Worm (Caenorhabditis elegans): ENCODE measurements around the gene F32D1.3.

F32D1.3 gene

ce11 chrV:4346799-4347198 lies 14.6 kb downstream of the F32D1.3 start, which contains the start of gene mcm-7 (continued):
- TF ChIP-seq lsy-2 (tag; optimal IDR thresholded peaks at IDR 0.05) (peak; percentile 74), unc-62 (GFP tag; optimal IDR thresholded peaks at IDR 0.05) (no peak), elt-3 (tag; optimal IDR thresholded peaks at IDR 0.05) (no peak)

- TF ChIP-seq lin-13 (tag; optimal IDR thresholded peaks at IDR 0.05) (no peak), lin-32 (GFP tag; optimal IDR thresholded peaks at IDR 0.05) (no peak), sem-2 (GFP tag; optimal IDR thresholded peaks at IDR 0.05) (no peak), elt-1 (tag; optimal IDR thresholded peaks at IDR 0.05; ENCODE audit: borderline replicate concordance, insufficient read depth) (no peak), ceh-43 (GFP tag; optimal IDR thresholded peaks at IDR 0.05) (no peak), mep-1 (tag; optimal IDR thresholded peaks at IDR 0.05) (no peak), nhr-12 (tag; optimal IDR thresholded peaks at IDR 0.05) (no peak), unc-62 (GFP tag; optimal IDR thresholded peaks at IDR 0.05) (no peak), lsy-2 (tag; optimal IDR thresholded peaks at IDR 0.05) (no peak), ceh-39 (tag; optimal IDR thresholded peaks at IDR 0.05) (no peak), ham-2 (GFP tag; optimal IDR thresholded peaks at IDR 0.05) (no peak), nhr-28 (tag; optimal IDR thresholded peaks at IDR 0.05) (no peak), nhr-237 (tag; optimal IDR thresholded peaks at IDR 0.05) (no peak), mls-2 (tag; optimal IDR thresholded peaks at IDR 0.05) (no peak), tbx-8 (GFP tag; optimal IDR thresholded peaks at IDR 0.05) (no peak), mab-5 (tag; optimal IDR thresholded peaks at IDR 0.05) (no peak), M03D4.4 (tag; optimal IDR thresholded peaks at IDR 0.05) (no peak), elt-3 (tag; optimal IDR thresholded peaks at IDR 0.05) (no peak)
These were observed 15.0 kb downstream of the F32D1.3 start, which contains the start of gene hpo-18 for ce11 chrV:4346325-4346724. TSS of gene hpo-18 (minus strand) at chrV:4346425.

ce11 chrV:4345714-4346113 lies 15.7 kb downstream of the F32D1.3 start, which contains the start of gene figl-1:
TSS of gene figl-1 (minus strand) at chrV:4345999.
- TF ChIP-seq flh-1 (GFP tag; optimal IDR thresholded peaks at IDR 0.05) (no peak), ces-1 (GFP tag; optimal IDR thresholded peaks at IDR 0.05) (no peak), lsy-2 (tag; optimal IDR thresholded peaks at IDR 0.05) (no peak), nhr-2 (tag; optimal IDR thresholded peaks at IDR 0.05) (no peak), drap-1 (GFP tag; optimal IDR thresholded peaks at IDR 0.05) (no peak), ceh-83 (GFP tag; optimal IDR thresholded peaks at IDR 0.05) (no peak), mab-5 (tag; optimal IDR thresholded peaks at IDR 0.05) (no peak), unc-120 (tag; optimal IDR thresholded peaks at IDR 0.05; ENCODE audit: poor library complexity, severe bottlenecking) (no peak), nhr-28 (tag; optimal IDR thresholded peaks at IDR 0.05) (no peak), elt-1 (tag; optimal IDR thresholded peaks at IDR 0.05; ENCODE audit: borderline replicate concordance, insufficient read depth) (no peak), unc-39 (tag; optimal IDR thresholded peaks at IDR 0.05) (no peak), lin-13 (tag; optimal IDR thresholded peaks at IDR 0.05) (no peak)

- TF ChIP-seq blmp-1 (tag; optimal IDR thresholded peaks at IDR 0.05): no peak
- TF ChIP-seq snpc-4 (tag; optimal IDR thresholded peaks at IDR 0.05): no peak
- no peak for TF ChIP-seq nhr-12 (tag; optimal IDR thresholded peaks at IDR 0.05)
- no peak for TF ChIP-seq drap-1 (GFP tag; optimal IDR thresholded peaks at IDR 0.05)
- no peak for TF ChIP-seq nhr-2 (tag; optimal IDR thresholded peaks at IDR 0.05)
- TF ChIP-seq bed-3 (GFP tag; optimal IDR thresholded peaks at IDR 0.05): no peak
- TF ChIP-seq ceh-43 (GFP tag; optimal IDR thresholded peaks at IDR 0.05): no peak
- TF ChIP-seq elt-3 (tag; optimal IDR thresholded peaks at IDR 0.05): no peak
- no peak for TF ChIP-seq nhr-28 (tag; optimal IDR thresholded peaks at IDR 0.05)
- TF ChIP-seq ceh-83 (GFP tag; optimal IDR thresholded peaks at IDR 0.05): no peak
These were observed 19.6 kb downstream of the F32D1.3 start for ce11 chrV:4341736-4342135.

ce11 chrV:4341208-4341607 lies 20.2 kb downstream of the F32D1.3 start, which contains the start of gene glrx-3:
TSS of gene glrx-3 (minus strand) at chrV:4341308.
- TF ChIP-seq elt-1 (tag; optimal IDR thresholded peaks at IDR 0.05; ENCODE audit: borderline replicate concordance, insufficient read depth) (no peak), zip-8 (tag; optimal IDR thresholded peaks at IDR 0.05) (no peak), unc-120 (tag; optimal IDR thresholded peaks at IDR 0.05; ENCODE audit: poor library complexity, severe bottlenecking) (no peak), nhr-28 (tag; optimal IDR thresholded peaks at IDR 0.05) (no peak), tbx-8 (GFP tag; optimal IDR thresholded peaks at IDR 0.05) (no peak)

ce11 chrV:4339479-4339878 lies 21.9 kb downstream of the F32D1.3 start:
- TF ChIP-seq blmp-1 (tag; optimal IDR thresholded peaks at IDR 0.05) (no peak), sem-2 (GFP tag; optimal IDR thresholded peaks at IDR 0.05) (no peak), mab-5 (tag; optimal IDR thresholded peaks at IDR 0.05) (no peak), mls-2 (tag; optimal IDR thresholded peaks at IDR 0.05) (no peak), zip-8 (tag; optimal IDR thresholded peaks at IDR 0.05) (no peak), unc-39 (tag; optimal IDR thresholded peaks at IDR 0.05) (no peak), lsy-2 (tag; optimal IDR thresholded peaks at IDR 0.05) (no peak), ceh-43 (GFP tag; optimal IDR thresholded peaks at IDR 0.05) (no peak), tbx-8 (GFP tag; optimal IDR thresholded peaks at IDR 0.05) (no peak), sptf-1 (tag; optimal IDR thresholded peaks at IDR 0.05) (no peak), lin-32 (GFP tag; optimal IDR thresholded peaks at IDR 0.05) (no peak)
